Worm (Caenorhabditis elegans) whole organism, L4 larva: Measurements from ENCODE around the gene unc-70.

Source experiments
- D1046.2 ChIP-seq: fragments of 200-800 bp; sonication (Bioruptor generic); IDR thresholded peaks from 2 replicates; pipeline ENCODE4 v1.3.6; 2022; ENCODE audit warnings: missing genetic modification characterization, missing compliant biosample characterization
- F10B5.3 ChIP-seq: sonication (generic microtip); optimal IDR thresholded peaks from 2 replicates; lab custom pipeline; 2016; ENCODE audit warnings: mild to moderate bottlenecking, missing genetic modification characterization, missing compliant biosample characterization
- F37D6.2 ChIP-seq: sonication (generic microtip); optimal IDR thresholded peaks from 2 replicates; lab custom pipeline; 2016; ENCODE audit warnings: mild to moderate bottlenecking, missing genetic modification characterization, missing compliant biosample characterization
- F44E2.7 ChIP-seq: fragments of 200-800 bp; sonication (Bioruptor generic); IDR thresholded peaks from 2 replicates; pipeline ENCODE4 v2.1.2; 2022; ENCODE audit warnings: missing genetic modification characterization, missing compliant biosample characterization
- F49E8.2 ChIP-seq: sonication (generic microtip); optimal IDR thresholded peaks from 2 replicates; lab custom pipeline; 2016; ENCODE audit warnings: missing compliant biosample characterization, mild to moderate bottlenecking, missing genetic modification characterization, borderline replicate concordance
- R02D3.7 ChIP-seq: fragments of 150-350 bp; sonication (generic microtip); optimal IDR thresholded peaks from 3 replicates; lab custom pipeline; 2014; ENCODE audit warnings: missing biosample characterization, missing genetic modification characterization
- T20F7.1 ChIP-seq: fragments of 200-800 bp; sonication (Bioruptor generic); optimal IDR thresholded peaks from 2 replicates; lab custom pipeline; 2018; ENCODE audit warnings: mild to moderate bottlenecking, missing genetic modification characterization, missing compliant biosample characterization
- T26A8.4 ChIP-seq: fragments of 200-800 bp; sonication (Bioruptor generic); IDR thresholded peaks from 2 replicates; pipeline ENCODE4 v1.3.6; 2022; ENCODE audit warnings: missing genetic modification characterization, missing compliant biosample characterization
- Y105C5A.15 ChIP-seq: fragments of 200-800 bp; sonication (Bioruptor generic); IDR thresholded peaks from 2 replicates; pipeline ENCODE4 v1.3.6; 2022; ENCODE audit warnings: missing genetic modification characterization, missing compliant biosample characterization
- Y75B8A.6 ChIP-seq: fragments of 200-800 bp; sonication (Bioruptor generic); IDR thresholded peaks from 2 replicates; pipeline ENCODE4 v1.3.6; 2022; ENCODE audit warnings: missing genetic modification reagents, missing genetic modification characterization, missing compliant biosample characterization
- ZK546.5 ChIP-seq, 2 experiments: sonication (generic microtip); optimal IDR thresholded peaks; 2 replicates each; lab custom pipeline; 2017; ENCODE audit warnings: missing biosample characterization in 2 of 2, missing genetic modification characterization in 2 of 2
- aha-1 ChIP-seq: fragments of 150-350 bp; peaks from one replicate; lab custom pipeline; 2014; ENCODE audit warnings: missing biosample characterization, missing genetic modification characterization
- arid-1 ChIP-seq: fragments of 200-800 bp; sonication (Bioruptor generic); conservative IDR thresholded peaks from 2 replicates; pipeline ENCODE4 v1.3.6; 2022; ENCODE audit warnings: missing genetic modification reagents, missing genetic modification characterization, missing compliant biosample characterization
- ceh-28 ChIP-seq: fragments of 150-350 bp; optimal IDR thresholded peaks from 2 replicates; lab custom pipeline; 2014; ENCODE audit warnings: missing biosample characterization, missing genetic modification reagents, missing genetic modification characterization
- ceh-62 ChIP-seq: sonication (generic microtip); optimal IDR thresholded peaks from 2 replicates; lab custom pipeline; 2017; ENCODE audit warnings: missing biosample characterization, missing genetic modification characterization
- ceh-82 ChIP-seq: sonication (generic microtip); optimal IDR thresholded peaks from 2 replicates; lab custom pipeline; 2017; ENCODE audit warnings: missing biosample characterization, missing genetic modification characterization
- ces-1 ChIP-seq: fragments of 150-350 bp; sonication (generic microtip); optimal IDR thresholded peaks from 4 replicates; lab custom pipeline; 2014; ENCODE audit warnings: missing biosample characterization, missing genetic modification reagents, missing genetic modification characterization
- cey-2 ChIP-seq: sonication (generic microtip); optimal IDR thresholded peaks from 3 replicates; lab custom pipeline; 2017; ENCODE audit warnings: missing genetic modification characterization, mild to moderate bottlenecking, missing compliant biosample characterization, antibody characterized with exemption, borderline replicate concordance; ENCODE audit not compliant: insufficient read depth
- daf-12 ChIP-seq: fragments of 150-350 bp; optimal IDR thresholded peaks from 2 replicates; lab custom pipeline; 2014; ENCODE audit warnings: missing biosample characterization, missing genetic modification reagents, missing genetic modification characterization
- daf-19 ChIP-seq: fragments of 200-800 bp; sonication (Bioruptor generic); conservative IDR thresholded peaks from 2 replicates; pipeline ENCODE4 v1.3.6; 2022; ENCODE audit warnings: missing genetic modification characterization, missing compliant biosample characterization
- daf-8 ChIP-seq: fragments of 200-800 bp; sonication (Bioruptor generic); IDR thresholded peaks from 2 replicates; pipeline ENCODE4 v1.3.6; 2022; ENCODE audit warnings: missing genetic modification characterization, missing compliant biosample characterization
- dmd-6 ChIP-seq: fragments of 200-800 bp; sonication (Bioruptor generic); IDR thresholded peaks from 2 replicates; pipeline ENCODE4 v1.3.6; 2022; ENCODE audit warnings: missing genetic modification reagents, missing genetic modification characterization, missing compliant biosample characterization
- dpl-1 ChIP-seq: fragments of 150-350 bp; optimal IDR thresholded peaks from 2 replicates; lab custom pipeline; 2014; ENCODE audit warnings: missing biosample characterization, missing genetic modification reagents, missing genetic modification characterization
- egl-43 ChIP-seq: fragments of 200-800 bp; sonication (Bioruptor generic); IDR thresholded peaks from 2 replicates; pipeline ENCODE4 v1.3.6; 2022; ENCODE audit warnings: missing genetic modification reagents, missing genetic modification characterization, missing compliant biosample characterization
- fos-1 ChIP-seq: fragments of 150-350 bp; optimal IDR thresholded peaks from 2 replicates; lab custom pipeline; 2014; ENCODE audit warnings: missing biosample characterization, missing genetic modification characterization
- gei-8 ChIP-seq: fragments of 200-800 bp; sonication (Bioruptor generic); optimal IDR thresholded peaks from 2 replicates; lab custom pipeline; 2018; ENCODE audit warnings: mild to moderate bottlenecking, missing genetic modification characterization, missing compliant biosample characterization
- hlh-11 ChIP-seq: fragments of 200-800 bp; sonication (Bioruptor generic); optimal IDR thresholded peaks from 2 replicates; lab custom pipeline; 2018; ENCODE audit warnings: mild to moderate bottlenecking, missing genetic modification characterization, missing compliant biosample characterization
- hlh-30 ChIP-seq: sonication (generic microtip); optimal IDR thresholded peaks from 2 replicates; lab custom pipeline; 2017; ENCODE audit warnings: antibody characterized with exemption, mild to moderate bottlenecking, missing genetic modification characterization, missing compliant biosample characterization; ENCODE audit not compliant: insufficient read depth
- hmg-1.1 ChIP-seq: fragments of 200-800 bp; sonication (Bioruptor generic); IDR thresholded peaks from 2 replicates; pipeline ENCODE4 v1.3.6; 2022; ENCODE audit warnings: missing genetic modification reagents, missing genetic modification characterization, missing compliant biosample characterization
- lin-13 ChIP-seq: fragments of 150-350 bp; optimal IDR thresholded peaks from 2 replicates; lab custom pipeline; 2014; ENCODE audit warnings: missing biosample characterization, missing genetic modification reagents, missing genetic modification characterization
- lin-15B ChIP-seq: fragments of 150-350 bp; sonication (generic microtip); optimal IDR thresholded peaks from 3 replicates; lab custom pipeline; 2014; ENCODE audit warnings: missing biosample characterization, missing genetic modification characterization
- lir-3 ChIP-seq: sonication (generic microtip); optimal IDR thresholded peaks from 2 replicates; lab custom pipeline; 2016; ENCODE audit warnings: mild to moderate bottlenecking, missing genetic modification characterization, missing compliant biosample characterization
- madf-5 ChIP-seq, 2 experiments: fragments of 200-800 bp; sonication (Bioruptor generic); IDR thresholded peaks; 2 replicates each; pipeline ENCODE4 v1.3.6; 2022; ENCODE audit warnings: missing compliant biosample characterization in 2 of 2, missing genetic modification characterization in 2 of 2
- madf-9 ChIP-seq: fragments of 200-800 bp; sonication (Bioruptor generic); conservative IDR thresholded peaks from 2 replicates; pipeline ENCODE4 v1.3.6; 2022; ENCODE audit warnings: missing genetic modification reagents, missing genetic modification characterization, missing compliant biosample characterization
- mxl-3 ChIP-seq: fragments of 200-800 bp; sonication (Bioruptor generic); optimal IDR thresholded peaks from 2 replicates; lab custom pipeline; 2018; ENCODE audit warnings: mild to moderate bottlenecking, missing genetic modification characterization, missing compliant biosample characterization
- nhr-11 ChIP-seq: fragments of 150-350 bp; optimal IDR thresholded peaks from 2 replicates; lab custom pipeline; 2014; ENCODE audit warnings: missing biosample characterization, missing genetic modification characterization
- nhr-237 ChIP-seq: sonication (generic microtip); optimal IDR thresholded peaks from 2 replicates; lab custom pipeline; 2017; ENCODE audit warnings: missing biosample characterization, missing genetic modification characterization
- nhr-25 ChIP-seq: sonication (generic microtip); optimal IDR thresholded peaks from 2 replicates; lab custom pipeline; 2017; ENCODE audit warnings: missing genetic modification characterization, mild to moderate bottlenecking, missing compliant biosample characterization, antibody characterized with exemption, moderate library complexity, borderline replicate concordance; ENCODE audit not compliant: insufficient read depth
- nhr-28 ChIP-seq: fragments of 150-350 bp; optimal IDR thresholded peaks from 2 replicates; lab custom pipeline; 2014; ENCODE audit warnings: missing biosample characterization, missing genetic modification characterization
- nhr-6 ChIP-seq: fragments of 150-350 bp; optimal IDR thresholded peaks from 2 replicates; lab custom pipeline; 2014; ENCODE audit warnings: missing biosample characterization, missing genetic modification characterization
- nhr-76 ChIP-seq: fragments of 150-350 bp; optimal IDR thresholded peaks from 2 replicates; lab custom pipeline; 2014; ENCODE audit warnings: missing biosample characterization, missing genetic modification characterization
- rbr-2 ChIP-seq: sonication (generic microtip); optimal IDR thresholded peaks from 2 replicates; lab custom pipeline; 2016; ENCODE audit warnings: missing genotype, missing genetic modification characterization, missing compliant biosample characterization
- saeg-2 ChIP-seq: fragments of 200-800 bp; sonication (Bioruptor generic); IDR thresholded peaks from 2 replicates; pipeline ENCODE4 v1.3.6; 2022; ENCODE audit warnings: missing genetic modification reagents, missing genetic modification characterization, missing compliant biosample characterization
- set-16 ChIP-seq: fragments of 200-800 bp; sonication (Bioruptor generic); IDR thresholded peaks from 2 replicates; pipeline ENCODE4 v1.3.6; 2022; ENCODE audit warnings: missing genetic modification reagents, missing genetic modification characterization, missing compliant biosample characterization
- skn-1 ChIP-seq: fragments of 150-350 bp; optimal IDR thresholded peaks from 2 replicates; lab custom pipeline; 2014; ENCODE audit warnings: missing biosample characterization, missing genetic modification characterization
- snpc-1.2 ChIP-seq: fragments of 200-800 bp; sonication (Bioruptor generic); IDR thresholded peaks from 2 replicates; pipeline ENCODE4 v1.3.6; 2022; ENCODE audit warnings: missing genetic modification reagents, missing genetic modification characterization, missing compliant biosample characterization
- spr-1 ChIP-seq: sonication (generic microtip); optimal IDR thresholded peaks from 2 replicates; lab custom pipeline; 2016; ENCODE audit warnings: mild to moderate bottlenecking, missing genetic modification characterization, missing compliant biosample characterization
- spr-3 ChIP-seq: fragments of 200-800 bp; sonication (Bioruptor generic); optimal IDR thresholded peaks from 2 replicates; lab custom pipeline; 2018; ENCODE audit warnings: mild to moderate bottlenecking, missing genetic modification characterization, missing compliant biosample characterization
- tra-1 ChIP-seq: fragments of 200-800 bp; sonication (Bioruptor generic); IDR thresholded peaks from 2 replicates; pipeline ENCODE4 v1.3.6; 2022; ENCODE audit warnings: missing genetic modification reagents, missing genetic modification characterization, missing compliant biosample characterization
- unc-130 ChIP-seq: sonication (generic microtip); optimal IDR thresholded peaks from 2 replicates; lab custom pipeline; 2016; ENCODE audit warnings: missing genetic modification reagents, missing genetic modification characterization, missing compliant biosample characterization
- zfp-3 ChIP-seq: fragments of 200-800 bp; sonication (Bioruptor generic); conservative IDR thresholded peaks from 2 replicates; pipeline ENCODE4 v1.3.6; 2022; ENCODE audit warnings: missing genetic modification reagents, missing genetic modification characterization, missing compliant biosample characterization
- ztf-7 ChIP-seq: fragments of 150-350 bp; optimal IDR thresholded peaks from 2 replicates; lab custom pipeline; 2014; ENCODE audit warnings: missing biosample characterization, missing genetic modification characterization

Gene unc-70

DNA sequence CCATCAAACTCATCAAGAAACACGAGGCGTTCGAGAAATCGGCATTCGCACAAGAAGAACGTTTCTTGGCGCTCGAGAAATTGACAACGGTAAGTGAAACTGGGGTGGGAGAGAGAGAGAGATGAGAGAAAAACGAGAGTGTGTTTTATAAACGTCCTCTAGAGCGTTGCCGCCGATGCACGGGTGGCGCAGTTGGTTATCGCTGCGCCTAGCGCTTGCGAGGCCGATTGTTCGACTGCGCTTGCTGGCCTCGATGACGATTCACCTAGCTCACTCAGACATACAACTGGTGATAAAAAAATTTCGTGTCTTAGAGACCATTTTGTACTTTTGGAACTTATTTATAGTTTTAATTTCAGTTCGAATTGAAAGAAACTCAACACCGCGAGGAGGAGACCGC is 7.7 kb downstream of the unc-70 start (continued):
- peak; percentile 47 for TF ChIP-seq hlh-11 (tag; lab: Kevin White, UChicago)
- peak; percentile 64 for TF ChIP-seq Y105C5A.15 (GFP tag; lab: Robert Waterston, UW)
- peak; percentile 95 for TF ChIP-seq aha-1 (tag; lab: Kevin White, UChicago)
- no peak for TF ChIP-seq ceh-62
- TF ChIP-seq saeg-2 (GFP tag; lab: Robert Waterston, UW) = no peak
- TF ChIP-seq dpl-1 (GFP tag; lab: Kevin White, UChicago) = peak; percentile 12
- no peak for TF ChIP-seq lin-13
- TF ChIP-seq nhr-25 (tag; lab: Kevin White, UChicago) = peak; percentile 0
- TF ChIP-seq ZK546.5 (tag; optimal IDR thresholded peaks at IDR 0.05; lab: Kevin White, UChicago) = no peak
- no peak for TF ChIP-seq ces-1 (GFP tag; lab: Kevin White, UChicago)
- TF ChIP-seq ztf-7 (tag; lab: Kevin White, UChicago) = no peak
- peak; percentile 65 for TF ChIP-seq set-16 (GFP tag; lab: Robert Waterston, UW)
- TF ChIP-seq T26A8.4 (GFP tag; lab: Robert Waterston, UW) = peak; percentile 80
- TF ChIP-seq arid-1 = peak; percentile 66
- TF ChIP-seq skn-1 = no peak
- TF ChIP-seq spr-3 (GFP tag; lab: Kevin White, UChicago) = peak; percentile 25
- peak; percentile 84 for TF ChIP-seq hmg-1.1 (GFP tag; lab: Robert Waterston, UW)
- TF ChIP-seq lin-15B (tag; lab: Kevin White, UChicago) = no peak
- 0 out of 2 replicates have a peak, but pooled peaks have one; percentile 38 for TF ChIP-seq Y75B8A.6 (GFP tag; lab: Robert Waterston, UW)
- no peak for TF ChIP-seq cey-2
- TF ChIP-seq nhr-6 (tag; lab: Kevin White, UChicago) = no peak
- TF ChIP-seq spr-1 (tag; lab: Kevin White, UChicago) = peak; percentile 76
- peak; percentile 29 for TF ChIP-seq mxl-3 (GFP tag; lab: Kevin White, UChicago)
- TF ChIP-seq ceh-82 (tag; lab: Kevin White, UChicago) = no peak
- TF ChIP-seq gei-8 = peak; percentile 87
- TF ChIP-seq F37D6.2 (tag; lab: Kevin White, UChicago) = peak; percentile 20
- TF ChIP-seq F10B5.3 (tag; lab: Kevin White, UChicago) = peak; percentile 67
- TF ChIP-seq nhr-237 (tag; lab: Kevin White, UChicago) = no peak
- peak; percentile 57; the same call in 1 of the 2 replicates for TF ChIP-seq D1046.2 (GFP tag; lab: Robert Waterston, UW)
- 0 out of 2 replicates have a peak, but pooled peaks have one; percentile 24 for TF ChIP-seq F44E2.7 (GFP tag; lab: Robert Waterston, UW)
- TF ChIP-seq tra-1 (GFP tag; lab: Robert Waterston, UW) = peak; percentile 71
- TF ChIP-seq madf-5 (GFP tag; IDR thresholded peaks at IDR 0.05; lab: Robert Waterston, UW) = peak in 1 of 2 experiments; percentile 79; a peak in 1 of 4 replicates
- TF ChIP-seq ceh-28 = no peak
- TF ChIP-seq daf-19 = no peak
- TF ChIP-seq lir-3 (tag; lab: Kevin White, UChicago) = peak; percentile 57
- TF ChIP-seq T20F7.1 (GFP tag; lab: Kevin White, UChicago) = no peak
- no peak for TF ChIP-seq R02D3.7 (tag; lab: Kevin White, UChicago)
- TF ChIP-seq F49E8.2 = peak; percentile 55
- TF ChIP-seq dmd-6 (GFP tag; lab: Robert Waterston, UW) = peak; percentile 70
- no peak for TF ChIP-seq nhr-76 (tag; lab: Kevin White, UChicago)
- peak; percentile 59 for TF ChIP-seq rbr-2 (tag; lab: Kevin White, UChicago)
- peak; percentile 62; the same call in 1 of the 2 replicates for TF ChIP-seq zfp-3 (GFP tag; lab: Robert Waterston, UW)
- TF ChIP-seq unc-130 = peak; percentile 48
- no peak for TF ChIP-seq daf-8 (GFP tag; lab: Robert Waterston, UW)
- TF ChIP-seq hlh-30 (tag; lab: Kevin White, UChicago) = no peak
- no peak for TF ChIP-seq fos-1 (tag; lab: Kevin White, UChicago)
- peak; percentile 74 for TF ChIP-seq madf-9 (GFP tag; lab: Robert Waterston, UW)
- no peak for TF ChIP-seq nhr-11 (tag; lab: Kevin White, UChicago)
- TF ChIP-seq nhr-28 = peak; percentile 20
- TF ChIP-seq egl-43 (GFP tag; lab: Robert Waterston, UW) = peak; percentile 93
- TF ChIP-seq daf-12 (tag; lab: Kevin White, UChicago) = no peak
- peak; percentile 79 for TF ChIP-seq snpc-1.2 (GFP tag; lab: Robert Waterston, UW)
